Fruit fly (Drosophila melanogaster) S2 (cell line): ENCODE data around the gene CG14401.

Experiments
- CG8478 ChIP-seq: fragments of >200 bp; optimal IDR thresholded peaks from 2 replicates; lab custom pipeline; 2018
- CTCF ChIP-seq, 2 experiments: fragments of >200 bp; optimal IDR thresholded peaks; 2 replicates each; lab custom pipeline; 2018

DNA sequence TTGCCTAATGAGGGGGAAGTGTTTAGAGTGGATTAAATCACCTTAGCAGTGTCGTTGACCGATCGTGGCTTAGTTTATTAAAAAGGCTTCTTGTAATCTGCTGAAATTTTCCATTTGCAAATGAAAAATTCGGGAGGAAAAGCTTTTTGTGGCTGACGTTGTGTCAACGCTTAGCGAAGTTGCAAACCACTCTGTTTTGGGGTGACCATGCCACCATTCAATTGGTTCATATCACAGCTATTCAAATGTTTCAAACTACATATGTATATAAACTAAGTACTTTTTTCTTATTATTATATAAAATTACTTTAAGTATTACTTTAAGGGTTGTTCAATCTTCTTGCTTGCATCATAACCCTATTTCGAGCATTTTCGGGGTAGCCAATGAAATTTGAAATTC, 18.1 kb upstream of the CG14401 start:
- TF ChIP-seq CG8478 (lab: Kevin White, UChicago): no peak
- peak in 1 of 2 experiments; percentile 54 for TF ChIP-seq CTCF (optimal IDR thresholded peaks at IDR 0.05; lab: Kevin White, UChicago)
